Worm (Caenorhabditis elegans): ENCODE data around the gene Y6G8.2.
"Not testable (repeated sequence)": the region's sequence is repeated elsewhere in the genome, so short reads cannot be mapped to it uniquely, and the experiment has no call there.

Y6G8.2 gene

ce11 chrV:17620266-17620665 is 21.5 kb upstream of the Y6G8.2 start, which contains the start of gene Y6G8.8:
Gene Y6G8.8, plus strand, starts transcription at chrV:17620566.
- no peak for TF ChIP-seq elt-2 (tag; optimal IDR thresholded peaks at IDR 0.05)
- no peak for TF ChIP-seq nfya-1 (tag; optimal IDR thresholded peaks at IDR 0.05; ENCODE audit: insufficient read depth)
- no peak for TF ChIP-seq skn-1 (tag; optimal IDR thresholded peaks at IDR 0.05)
- TF ChIP-seq nhr-25 (tag; optimal IDR thresholded peaks at IDR 0.05), result no peak
- TF ChIP-seq tbx-2 (tag; optimal IDR thresholded peaks at IDR 0.05), result no peak
- no peak for TF ChIP-seq egl-27 (tag; optimal IDR thresholded peaks at IDR 0.05)
- no peak for TF ChIP-seq fos-1 (tag; optimal IDR thresholded peaks at IDR 0.05)
- TF ChIP-seq ZK546.5 (tag; optimal IDR thresholded peaks at IDR 0.05), result no peak
- no peak for TF ChIP-seq ceh-16 (tag; optimal IDR thresholded peaks at IDR 0.05)
- no peak for TF ChIP-seq elt-1 (tag; optimal IDR thresholded peaks at IDR 0.05)
- TF ChIP-seq ceh-28 (tag; optimal IDR thresholded peaks at IDR 0.05), result no peak

- no peak for TF ChIP-seq ZK546.5 (tag; optimal IDR thresholded peaks at IDR 0.05)
- TF ChIP-seq nhr-77 (tag; optimal IDR thresholded peaks at IDR 0.05), result no peak
- TF ChIP-seq fos-1 (tag; optimal IDR thresholded peaks at IDR 0.05), result no peak
- TF ChIP-seq pqm-1 (tag; optimal IDR thresholded peaks at IDR 0.05), result no peak
- no peak for TF ChIP-seq fkh-2 (tag; optimal IDR thresholded peaks at IDR 0.05)
- TF ChIP-seq elt-2 (tag; optimal IDR thresholded peaks at IDR 0.05), result peak; percentile 83
- TF ChIP-seq elt-3 (tag; optimal IDR thresholded peaks at IDR 0.05), result no peak
Measured at ce11 chrV:17616807-17617206, 18.1 kb upstream of the Y6G8.2 start, which contains the start of gene Y6G8.6. Gene Y6G8.6, minus strand, starts transcription at chrV:17616904.

- TF ChIP-seq nhr-28 (tag; optimal IDR thresholded peaks at IDR 0.05), result no peak
Measured at ce11 chrV:17615609-17616008, 16.9 kb upstream of the Y6G8.2 start, which contains the start of gene Y6G8.5. Gene Y6G8.5, minus strand, starts transcription at chrV:17615709.

DNA sequence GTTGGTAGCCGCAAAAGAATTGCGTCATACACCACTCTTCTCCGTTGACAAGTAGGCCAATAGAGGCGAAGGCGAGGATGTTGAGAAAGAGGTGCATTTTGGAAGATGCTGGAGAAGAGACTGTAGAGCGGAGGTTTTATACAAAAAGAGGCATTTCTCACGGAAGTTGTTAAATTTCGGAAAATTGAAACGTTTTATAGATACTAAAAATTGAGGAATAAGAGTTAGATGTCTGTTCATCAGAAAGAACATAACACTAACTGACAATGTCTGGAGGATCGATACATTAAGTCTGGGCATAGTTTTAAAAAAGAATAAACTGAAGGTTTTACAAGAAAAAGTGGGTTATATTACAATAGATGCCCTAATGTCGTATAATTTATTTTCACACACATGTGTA is 15.5 kb upstream of the Y6G8.2 start, which contains the start of gene Y6G8.14:
TSS of gene Y6G8.14 (minus strand) at position 101 of the 400 bp plus-strand sequence.
- no peak for TF ChIP-seq ZK546.5 (tag; optimal IDR thresholded peaks at IDR 0.05)
- no peak for TF ChIP-seq fkh-10 (GFP tag; optimal IDR thresholded peaks at IDR 0.05)
- TF ChIP-seq egl-27 (tag; optimal IDR thresholded peaks at IDR 0.05), result no peak
- TF ChIP-seq ceh-28 (tag; optimal IDR thresholded peaks at IDR 0.05), result no peak
- TF ChIP-seq nfya-1 (tag; optimal IDR thresholded peaks at IDR 0.05; ENCODE audit: insufficient read depth), result no peak
- no peak for TF ChIP-seq elt-3 (tag; optimal IDR thresholded peaks at IDR 0.05)
- no peak for TF ChIP-seq mml-1 (tag; optimal IDR thresholded peaks at IDR 0.05)
- TF ChIP-seq lin-15B (tag; optimal IDR thresholded peaks at IDR 0.05), result no peak
- no peak for TF ChIP-seq ceh-16 (tag; optimal IDR thresholded peaks at IDR 0.05)

- TF ChIP-seq ZK546.5 (tag; optimal IDR thresholded peaks at IDR 0.05); nhr-28 (tag; optimal IDR thresholded peaks at IDR 0.05); unc-62 (GFP tag; optimal IDR thresholded peaks at IDR 0.05): not testable (repeated sequence)
Measured at ce11 chrV:17610503-17610902, 11.7 kb upstream of the Y6G8.2 start, which contains the start of gene Y6G8.15. Gene Y6G8.15, minus strand, starts transcription at chrV:17610603.

ce11 chrV:17607797-17608196 is 9.0 kb upstream of the Y6G8.2 start, which contains the start of gene srz-91:
Gene srz-91, plus strand, starts transcription at chrV:17608097.
- no peak for TF ChIP-seq ztf-11 (tag; optimal IDR thresholded peaks at IDR 0.05)
- no peak for TF ChIP-seq egl-5 (tag; optimal IDR thresholded peaks at IDR 0.05)
- TF ChIP-seq nhr-237 (tag; optimal IDR thresholded peaks at IDR 0.05), result no peak
- TF ChIP-seq sea-2 (GFP tag; optimal IDR thresholded peaks at IDR 0.05), result no peak
- no peak for TF ChIP-seq egl-27 (tag; optimal IDR thresholded peaks at IDR 0.05)
- TF ChIP-seq nhr-43 (tag; optimal IDR thresholded peaks at IDR 0.05; ENCODE audit: poor library complexity, severe bottlenecking), result no peak
- TF ChIP-seq ceh-82 (tag; optimal IDR thresholded peaks at IDR 0.05), result no peak
- no peak for TF ChIP-seq zag-1 (tag; optimal IDR thresholded peaks at IDR 0.05)
- no peak for TF ChIP-seq elt-2 (tag; optimal IDR thresholded peaks at IDR 0.05)
- TF ChIP-seq snpc-4 (tag; optimal IDR thresholded peaks at IDR 0.05), result no peak
- no peak for TF ChIP-seq lin-15B (tag; optimal IDR thresholded peaks at IDR 0.05)
- TF ChIP-seq hmg-11 (tag; optimal IDR thresholded peaks at IDR 0.05), result no peak
- TF ChIP-seq daf-12 (tag; optimal IDR thresholded peaks at IDR 0.05), result no peak
- TF ChIP-seq elt-1 (tag; optimal IDR thresholded peaks at IDR 0.05), result no peak
- TF ChIP-seq tbx-2 (tag; optimal IDR thresholded peaks at IDR 0.05), result no peak
- TF ChIP-seq nhr-28 (tag; optimal IDR thresholded peaks at IDR 0.05), result no peak
- no peak for TF ChIP-seq fkh-10 (GFP tag; optimal IDR thresholded peaks at IDR 0.05)
- TF ChIP-seq nhr-11 (tag; optimal IDR thresholded peaks at IDR 0.05), result no peak
